Worm (Caenorhabditis elegans) whole organism, L4 larva: ENCODE data around the gene Y46C8AM.1.

Experiments used
- ama-1 ChIP-seq: fragments of 150-350 bp; optimal IDR thresholded peaks from 2 replicates; lab custom pipeline; 2014; ENCODE audit warnings: inconsistent platforms, mixed read lengths
- ces-1 ChIP-seq: fragments of 150-350 bp; sonication (generic microtip); optimal IDR thresholded peaks from 4 replicates; lab custom pipeline; 2014; ENCODE audit warnings: missing biosample characterization, missing genetic modification reagents, missing genetic modification characterization
- dve-1 ChIP-seq: sonication (generic microtip); optimal IDR thresholded peaks from 2 replicates; lab custom pipeline; 2017; ENCODE audit warnings: antibody characterized with exemption, mild to moderate bottlenecking, missing genetic modification characterization, missing compliant biosample characterization; ENCODE audit not compliant: insufficient read depth
- fos-1 ChIP-seq: fragments of 150-350 bp; optimal IDR thresholded peaks from 2 replicates; lab custom pipeline; 2014; ENCODE audit warnings: missing biosample characterization, missing genetic modification characterization
- lin-15B ChIP-seq: fragments of 150-350 bp; sonication (generic microtip); optimal IDR thresholded peaks from 3 replicates; lab custom pipeline; 2014; ENCODE audit warnings: missing biosample characterization, missing genetic modification characterization
- lin-39 ChIP-seq: fragments of 150-350 bp; optimal IDR thresholded peaks from 2 replicates; lab custom pipeline; 2014; ENCODE audit warnings: missing biosample characterization, missing genetic modification reagents, missing genetic modification characterization
- lsy-2 ChIP-seq, 2 experiments: fragments of 150-350 bp in 1 of 2; sonication (generic microtip) in 1 of 2; optimal IDR thresholded peaks; 2 replicates each; lab custom pipeline; 2014 to 2017; ENCODE audit warnings: missing biosample characterization in 2 of 2, missing genetic modification characterization in 2 of 2
- mdt-29 ChIP-seq: fragments of 200-800 bp; sonication (Bioruptor generic); IDR thresholded peaks from 2 replicates; pipeline ENCODE4 v1.3.6; 2022; ENCODE audit warnings: missing genetic modification reagents, missing genetic modification characterization, missing compliant biosample characterization
- mep-1 ChIP-seq: fragments of 150-350 bp; sonication (generic microtip); optimal IDR thresholded peaks from 3 replicates; lab custom pipeline; 2014; ENCODE audit warnings: missing biosample characterization, missing genetic modification characterization
- nhr-11 ChIP-seq: fragments of 150-350 bp; optimal IDR thresholded peaks from 2 replicates; lab custom pipeline; 2014; ENCODE audit warnings: missing biosample characterization, missing genetic modification characterization
- nhr-237 ChIP-seq: sonication (generic microtip); optimal IDR thresholded peaks from 2 replicates; lab custom pipeline; 2017; ENCODE audit warnings: missing biosample characterization, missing genetic modification characterization
- saeg-2 ChIP-seq: fragments of 200-800 bp; sonication (Bioruptor generic); IDR thresholded peaks from 2 replicates; pipeline ENCODE4 v1.3.6; 2022; ENCODE audit warnings: missing genetic modification reagents, missing genetic modification characterization, missing compliant biosample characterization
- unc-62 ChIP-seq, 3 experiments: fragments of 150-350 bp in 1 of 3; sonication (generic microtip); optimal IDR thresholded peaks in 2 of 3; peaks in 1 of 3; 1 replicate in 1 of 3; 2 replicates in 2 of 3; lab custom pipeline; 2014 to 2017; ENCODE audit warnings: missing biosample characterization in 3 of 3, missing genetic modification characterization in 3 of 3, missing genetic modification reagents in 3 of 3, missing genotype in 1 of 3

DNA sequence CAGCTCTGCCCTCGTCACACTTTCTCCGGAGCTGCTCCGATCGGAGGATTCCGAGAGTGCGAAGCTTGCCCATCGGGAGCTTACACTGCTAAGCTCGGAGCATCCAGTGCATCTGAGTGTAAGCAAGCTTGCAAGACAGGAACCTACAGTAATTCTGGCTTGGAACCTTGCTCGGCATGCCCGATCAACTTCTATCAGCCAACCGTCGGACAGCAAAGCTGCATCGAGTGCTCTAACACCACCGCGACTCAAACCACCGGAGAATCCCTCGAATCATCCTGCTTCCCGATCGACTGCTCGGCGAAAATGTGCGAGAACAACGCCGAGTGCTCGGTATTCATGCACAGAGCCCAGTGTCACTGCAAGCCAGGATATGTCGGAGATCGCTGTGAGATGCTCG lies 41.5 kb downstream of the Y46C8AM.1 start:
- no peak for TF ChIP-seq lsy-2 (tag; optimal IDR thresholded peaks at IDR 0.05; lab: Kevin White, UChicago)
- TF ChIP-seq dve-1, result no peak
- TF ChIP-seq lin-15B (tag; lab: Kevin White, UChicago), result no peak
- TF ChIP-seq saeg-2 (GFP tag; lab: Robert Waterston, UW), result no peak
- no peak for TF ChIP-seq ama-1 (lab: Kevin White, UChicago)
- no peak for TF ChIP-seq lin-39
- TF ChIP-seq mep-1 (tag; lab: Kevin White, UChicago), result no peak
- no peak for TF ChIP-seq nhr-11
- TF ChIP-seq fos-1 (tag; lab: Kevin White, UChicago), result no peak
- TF ChIP-seq ces-1 (GFP tag; lab: Kevin White, UChicago), result no peak
- TF ChIP-seq nhr-237 (tag; lab: Kevin White, UChicago), result no peak
- no peak for TF ChIP-seq unc-62 (GFP tag; optimal IDR thresholded peaks at IDR 0.05 in 1 of 2; lab: Kevin White, UChicago)
- TF ChIP-seq unc-62 (tag; optimal IDR thresholded peaks at IDR 0.05; lab: Kevin White, UChicago), result no peak
- TF ChIP-seq mdt-29 (GFP tag; lab: Robert Waterston, UW), result no peak
